Worm (Caenorhabditis elegans) whole organism, L1 larva: ENCODE results near the gene K01D12.10.
A peak's percentile ranks its signal among the peaks of the same experiment; 100 is the strongest.

Experiments
- C04F5.9 ChIP-seq: sonication (generic microtip); optimal IDR thresholded peaks from 2 replicates; lab custom pipeline; 2016; ENCODE audit warnings: missing genetic modification characterization, missing compliant biosample characterization
- blmp-1 ChIP-seq: fragments of 150-350 bp; optimal IDR thresholded peaks from 2 replicates; lab custom pipeline; 2014; ENCODE audit warnings: missing biosample characterization, missing genetic modification characterization
- ceh-8 ChIP-seq: fragments of 200-800 bp; sonication (Bioruptor generic); optimal IDR thresholded peaks from 2 replicates; lab custom pipeline; 2018; ENCODE audit warnings: mild to moderate bottlenecking, missing genetic modification characterization, moderate library complexity, missing compliant biosample characterization
- ceh-82 ChIP-seq, 3 experiments: fragments of 150-350 bp in 1 of 3; sonication (generic microtip) in 2 of 3; optimal IDR thresholded peaks; 2 replicates each; lab custom pipeline; 2014 to 2017; ENCODE audit warnings: missing biosample characterization in 3 of 3, missing genetic modification characterization in 3 of 3
- dpl-1 ChIP-seq, 3 experiments: fragments of 150-350 bp in 2 of 3; sonication (generic microtip) in 1 of 3; optimal IDR thresholded peaks; 2 replicates each; lab custom pipeline; 2014 to 2017; ENCODE audit warnings: missing biosample characterization in 3 of 3, missing genetic modification characterization in 3 of 3, missing genetic modification reagents in 3 of 3
- efl-1 ChIP-seq, 4 experiments: fragments of 150-350 bp; optimal IDR thresholded peaks in 3 of 4; peaks in 1 of 4; 1 replicate in 1 of 4; 2 replicates in 3 of 4; lab custom pipeline; 2014; ENCODE audit warnings: missing biosample characterization in 2 of 4, missing genetic modification characterization in 2 of 4, missing genetic modification reagents in 2 of 4
- ets-5 ChIP-seq: fragments of 200-800 bp; sonication (Bioruptor generic); IDR thresholded peaks from 2 replicates; pipeline ENCODE4 v1.3.6; 2022; ENCODE audit warnings: missing genetic modification characterization, missing compliant biosample characterization
- fos-1 ChIP-seq: fragments of 150-350 bp; optimal IDR thresholded peaks from 2 replicates; lab custom pipeline; 2014; ENCODE audit warnings: missing biosample characterization, missing genetic modification characterization
- grh-1 ChIP-seq: fragments of 200-800 bp; sonication (Bioruptor generic); IDR thresholded peaks from 2 replicates; pipeline ENCODE4 v1.3.6; 2022; ENCODE audit warnings: missing genetic modification reagents, missing genetic modification characterization, missing compliant biosample characterization
- hlh-17 ChIP-seq: fragments of 200-800 bp; sonication (Bioruptor generic); optimal IDR thresholded peaks from 2 replicates; lab custom pipeline; 2018; ENCODE audit warnings: missing genetic modification characterization, mild to moderate bottlenecking, missing compliant biosample characterization, moderate library complexity, borderline replicate concordance
- irx-1 ChIP-seq: sonication (generic microtip); optimal IDR thresholded peaks from 2 replicates; lab custom pipeline; 2016; ENCODE audit warnings: missing genetic modification characterization, missing compliant biosample characterization
- lin-13 ChIP-seq: fragments of 150-350 bp; optimal IDR thresholded peaks from 2 replicates; lab custom pipeline; 2014; ENCODE audit warnings: missing biosample characterization, missing genetic modification reagents, missing genetic modification characterization
- lir-3 ChIP-seq: sonication (generic microtip); optimal IDR thresholded peaks from 2 replicates; lab custom pipeline; 2016; ENCODE audit warnings: mild to moderate bottlenecking, missing genetic modification characterization, moderate library complexity, missing compliant biosample characterization; ENCODE audit not compliant: poor library complexity
- mab-9 ChIP-seq: fragments of 200-800 bp; sonication (Bioruptor generic); IDR thresholded peaks from 2 replicates; pipeline ENCODE4 v1.3.6; 2022; ENCODE audit warnings: missing genetic modification reagents, missing genetic modification characterization, missing compliant biosample characterization
- mdl-1 ChIP-seq, 2 experiments: fragments of 150-350 bp; optimal IDR thresholded peaks; 2 replicates each; lab custom pipeline; 2014 to 2017; ENCODE audit warnings: missing biosample characterization in 2 of 2, missing genetic modification characterization in 2 of 2, inconsistent platforms in 1 of 2
- mef-2 ChIP-seq: fragments of 150-350 bp; optimal IDR thresholded peaks from 2 replicates; lab custom pipeline; 2014; ENCODE audit warnings: missing biosample characterization, missing genetic modification characterization
- nhr-12 ChIP-seq: sonication (generic microtip); optimal IDR thresholded peaks from 2 replicates; lab custom pipeline; 2017; ENCODE audit warnings: missing biosample characterization, missing genetic modification characterization
- nhr-19 ChIP-seq: fragments of 200-800 bp; sonication (Bioruptor generic); conservative IDR thresholded peaks from 2 replicates; pipeline ENCODE4 v1.3.6; 2022; ENCODE audit warnings: missing genetic modification characterization, missing compliant biosample characterization
- nhr-237 ChIP-seq: fragments of 150-350 bp; optimal IDR thresholded peaks from 2 replicates; lab custom pipeline; 2014; ENCODE audit warnings: missing biosample characterization, missing genetic modification characterization
- nhr-76 ChIP-seq: sonication (generic microtip); optimal IDR thresholded peaks from 2 replicates; lab custom pipeline; 2017; ENCODE audit warnings: missing biosample characterization, missing genetic modification characterization
- nhr-85 ChIP-seq: sonication (generic microtip); peaks from one replicate; lab custom pipeline; 2016; ENCODE audit warnings: missing genetic modification characterization, inconsistent platforms, missing compliant biosample characterization
- nhr-90 ChIP-seq: sonication (generic microtip); optimal IDR thresholded peaks from 2 replicates; lab custom pipeline; 2016; ENCODE audit warnings: mild to moderate bottlenecking, missing genetic modification characterization, missing compliant biosample characterization; ENCODE audit not compliant: poor library complexity
- skn-1 ChIP-seq: fragments of 150-350 bp; optimal IDR thresholded peaks from 2 replicates; lab custom pipeline; 2014; ENCODE audit warnings: missing biosample characterization, missing genetic modification characterization
- sox-4 ChIP-seq: sonication (generic microtip); optimal IDR thresholded peaks from 2 replicates; lab custom pipeline; 2016; ENCODE audit warnings: missing genetic modification characterization, missing compliant biosample characterization
- tlp-1 ChIP-seq: fragments of 150-350 bp; optimal IDR thresholded peaks from 2 replicates; lab custom pipeline; 2014; ENCODE audit warnings: missing biosample characterization, missing genetic modification characterization
- unc-130 ChIP-seq: fragments of 150-350 bp; optimal IDR thresholded peaks from 2 replicates; lab custom pipeline; 2017; ENCODE audit warnings: missing biosample characterization, missing genetic modification characterization, inconsistent platforms
- unc-30 ChIP-seq: sonication (generic microtip); optimal IDR thresholded peaks from 2 replicates; lab custom pipeline; 2017; ENCODE audit warnings: missing biosample characterization, missing genetic modification characterization
- ztf-11 ChIP-seq, 2 experiments: sonication (generic microtip); optimal IDR thresholded peaks; 2 replicates each; lab custom pipeline; 2016 to 2017; ENCODE audit warnings: missing genetic modification characterization in 2 of 2, missing biosample characterization in 1 of 2, missing compliant biosample characterization in 1 of 2

Gene K01D12.10

DNA sequence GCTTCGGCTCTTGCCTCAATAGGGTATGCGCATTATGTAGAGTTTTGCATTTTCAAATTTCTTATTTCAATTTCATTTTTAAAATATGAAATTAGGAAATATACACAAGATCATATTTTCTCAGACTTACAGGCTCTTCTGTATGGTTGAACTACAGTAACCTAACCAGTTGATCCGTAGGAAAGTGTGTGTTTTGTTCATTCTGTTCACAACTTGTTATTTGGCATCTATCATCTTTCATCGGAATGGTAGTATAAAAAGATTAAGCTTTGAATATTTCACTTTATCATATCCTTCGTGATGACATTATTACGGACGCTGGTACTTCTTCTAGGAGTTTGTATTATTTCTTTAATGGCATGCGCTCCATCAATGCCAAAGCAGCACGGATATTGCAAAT is at the start of gene K01D12.10:
Gene K01D12.10 (plus strand): TSS at position 301 of the 400 bp plus-strand sequence.
- TF ChIP-seq fos-1 (tag; lab: Kevin White, UChicago) (no peak), ets-5 (GFP tag; lab: Robert Waterston, UW) (no peak), unc-30 (tag; lab: Kevin White, UChicago) (no peak), C04F5.9 (tag; lab: Kevin White, UChicago) (no peak)

DNA sequence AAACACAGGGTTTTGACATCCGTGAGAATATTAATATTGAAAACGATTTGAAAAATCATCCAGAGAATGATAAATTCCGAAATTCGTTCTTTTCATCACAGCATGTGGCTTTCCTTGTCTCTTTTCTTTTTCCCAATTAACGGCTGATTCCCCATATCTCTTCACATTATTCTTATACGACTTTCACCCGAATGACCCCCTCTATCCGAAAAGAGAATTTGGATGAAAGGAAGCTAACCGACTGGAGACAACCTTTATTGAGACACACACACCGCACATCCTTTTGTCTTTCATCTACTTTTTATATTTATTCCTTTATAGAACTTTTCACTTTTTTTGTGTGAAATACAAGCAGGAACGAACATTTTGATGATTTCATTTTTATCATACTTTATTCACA is 48.4 kb upstream of the K01D12.10 start:
- no peak for TF ChIP-seq unc-130 (tag; lab: Kevin White, UChicago)
- peak; percentile 98 for TF ChIP-seq blmp-1 (tag; lab: Kevin White, UChicago)
- no peak for TF ChIP-seq mef-2 (tag; lab: Kevin White, UChicago)
- TF ChIP-seq, all 84 proteins: peak for 1

DNA sequence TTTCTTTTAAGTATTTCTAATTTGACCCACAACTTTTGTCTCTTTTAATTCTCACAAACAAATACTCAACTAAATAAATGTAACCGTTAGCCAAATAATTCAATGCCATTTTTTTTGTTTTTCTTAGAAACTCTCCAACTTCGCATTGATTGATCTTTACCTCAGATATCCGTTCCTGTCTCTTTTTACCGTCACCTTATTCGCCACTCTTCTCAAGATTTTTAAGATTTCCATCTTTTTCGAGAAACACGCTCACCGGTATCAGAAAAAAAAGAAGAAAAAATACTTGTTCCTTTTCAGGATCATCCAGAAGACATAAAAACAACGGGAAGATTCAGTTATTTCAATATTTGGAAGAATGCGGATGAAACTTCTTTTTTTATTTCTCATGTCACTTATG is 47.7 kb upstream of the K01D12.10 start, which contains the start of gene F23H12.5:
Gene F23H12.5 (plus strand): TSS at position 301 of the 400 bp plus-strand sequence.
- TF ChIP-seq nhr-85 (tag; lab: Kevin White, UChicago), result peak; percentile 27
- no peak for TF ChIP-seq ceh-82 (tag; optimal IDR thresholded peaks at IDR 0.05; lab: Kevin White, UChicago)

DNA sequence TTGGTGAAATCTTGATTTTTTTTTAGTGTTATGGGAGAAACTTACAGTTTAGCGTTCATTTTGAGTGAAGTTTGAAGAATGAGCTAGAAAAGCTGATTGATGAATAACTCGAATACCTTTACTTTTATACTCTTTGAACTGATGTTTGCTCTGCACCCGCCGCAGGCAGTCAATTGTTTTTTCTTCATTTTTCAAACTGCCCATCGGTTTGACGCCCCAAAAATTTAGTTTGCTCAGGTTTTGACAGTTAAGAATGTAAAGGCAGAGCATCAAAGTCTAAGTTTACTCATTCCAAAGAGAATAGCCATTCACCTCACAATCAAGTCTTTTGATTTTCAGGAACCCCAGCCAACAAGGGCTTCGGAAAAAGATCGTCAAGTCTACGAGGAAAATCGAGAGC is 44.4 kb upstream of the K01D12.10 start, which contains the start of gene fipr-1:
Gene fipr-1 (minus strand): TSS at position 101 of the 400 bp plus-strand sequence.
- no peak for TF ChIP-seq lin-13 (GFP tag; lab: Kevin White, UChicago)
- no peak for TF ChIP-seq nhr-19 (GFP tag; lab: Robert Waterston, UW)
- TF ChIP-seq grh-1 (GFP tag; lab: Robert Waterston, UW), result no peak
- TF ChIP-seq mdl-1 (tag; optimal IDR thresholded peaks at IDR 0.05; lab: Kevin White, UChicago), result no peak
- TF ChIP-seq irx-1 (tag; lab: Kevin White, UChicago), result no peak
- no peak for TF ChIP-seq nhr-237 (tag; lab: Kevin White, UChicago)
- no peak for TF ChIP-seq lir-3
- TF ChIP-seq, all 84 proteins: peak for 0

DNA sequence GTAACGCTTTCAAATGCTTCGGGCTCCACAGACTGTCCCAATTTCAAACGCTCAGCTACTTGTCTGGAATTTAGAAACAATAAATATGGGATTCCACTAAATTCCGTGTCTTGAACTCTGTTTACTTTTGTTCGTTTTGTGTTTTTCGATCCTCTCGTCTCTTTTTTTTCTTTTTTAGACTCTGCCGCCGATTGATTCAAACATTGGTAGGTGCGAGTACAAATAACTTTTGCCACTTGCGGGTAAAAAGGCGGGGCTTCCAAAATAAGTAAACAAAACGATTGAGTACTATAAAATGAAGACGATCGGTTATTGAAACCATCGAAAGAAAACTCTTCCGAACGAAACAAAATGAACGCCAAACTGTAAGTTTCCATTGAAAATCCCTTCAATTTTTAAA is 40.9 kb upstream of the K01D12.10 start, which contains the start of gene fipr-2:
Gene fipr-2 (plus strand): TSS at position 245 of the 400 bp plus-strand sequence.
- TF ChIP-seq mab-9 (GFP tag; lab: Robert Waterston, UW) (no peak), C04F5.9 (tag; lab: Kevin White, UChicago) (no peak), efl-1 (optimal IDR thresholded peaks at IDR 0.05; lab: Kevin White, UChicago) (no peak), efl-1 (GFP tag; optimal IDR thresholded peaks at IDR 0.05 in 1 of 2; lab: Kevin White, UChicago) (peak in 1 of 2 experiments; percentile 90), skn-1 (tag; lab: Kevin White, UChicago) (no peak), nhr-90 (tag; lab: Kevin White, UChicago) (no peak)

DNA sequence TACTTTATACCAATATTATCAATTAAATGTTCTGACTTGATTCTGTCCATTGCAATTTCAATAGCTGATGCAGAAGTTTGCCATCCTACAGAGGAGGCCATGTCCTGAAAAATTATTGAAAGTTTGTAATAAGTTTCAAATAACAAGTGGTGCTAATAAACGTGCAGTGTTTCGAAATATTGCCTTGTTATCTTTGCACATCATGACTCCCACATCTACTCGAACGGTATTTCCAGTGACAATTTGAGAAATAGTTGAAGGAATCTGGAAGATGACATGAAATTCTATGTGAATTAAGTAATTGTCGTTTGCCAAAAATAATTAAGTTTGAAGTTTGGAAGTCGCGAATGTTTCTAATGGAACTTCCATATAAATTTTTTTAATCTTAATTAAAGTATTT is 36.6 kb upstream of the K01D12.10 start, which contains the start of gene gcy-13:
Gene gcy-13 (minus strand): TSS at position 101 of the 400 bp plus-strand sequence.
- TF ChIP-seq nhr-76, result no peak

ce11 chrV:12371386-12371785 is 34.6 kb upstream of the K01D12.10 start, which contains the start of gene F23H12.7:
Gene F23H12.7, plus strand, starts transcription at chrV:12371686.
- no peak for TF ChIP-seq ztf-11 (tag; optimal IDR thresholded peaks at IDR 0.05; lab: Kevin White, UChicago)
- TF ChIP-seq skn-1 (tag; lab: Kevin White, UChicago), result no peak
- TF ChIP-seq tlp-1, result no peak
- no peak for TF ChIP-seq efl-1 (optimal IDR thresholded peaks at IDR 0.05; lab: Kevin White, UChicago)
- TF ChIP-seq efl-1 (GFP tag; optimal IDR thresholded peaks at IDR 0.05 in 1 of 2; lab: Kevin White, UChicago), result no peak
- TF ChIP-seq blmp-1 (tag; lab: Kevin White, UChicago), result no peak
- TF ChIP-seq dpl-1 (GFP tag; optimal IDR thresholded peaks at IDR 0.05; lab: Kevin White, UChicago), result no peak
- no peak for TF ChIP-seq nhr-12 (tag; lab: Kevin White, UChicago)
- TF ChIP-seq hlh-17 (GFP tag; lab: Kevin White, UChicago), result no peak
- TF ChIP-seq ceh-8, result no peak
- TF ChIP-seq sox-4, result no peak
